Fruit fly (Drosophila melanogaster) whole organism, embryonic: ENCODE data around the gene CG13060.

Experiments used
- Atf6 ChIP-seq: fragments of 200-800 bp; sonication (Bioruptor generic); IDR thresholded peaks from 2 replicates; pipeline ENCODE4 v1.3.6; 2022; ENCODE audit warnings: missing biosample characterization, missing genetic modification characterization
- B-H2 ChIP-seq: fragments of 200-800 bp; sonication (Bioruptor generic); optimal IDR thresholded peaks from 2 replicates; lab custom pipeline; 2018; ENCODE audit warnings: missing biosample characterization, mild to moderate bottlenecking, missing genetic modification characterization
- CG10147 ChIP-seq: fragments of 200-800 bp; sonication (Bioruptor generic); optimal IDR thresholded peaks from 2 replicates; lab custom pipeline; 2019; ENCODE audit warnings: missing biosample characterization, mild to moderate bottlenecking, missing genetic modification characterization, moderate library complexity
- CG10209 ChIP-seq: fragments of 200-800 bp; sonication (Bioruptor generic); optimal IDR thresholded peaks from 3 replicates; lab custom pipeline; 2017; ENCODE audit warnings: missing biosample characterization, mild to moderate bottlenecking, missing genetic modification characterization, missing genetic modification reagents
- CG10321 ChIP-seq: fragments of 200-800 bp; sonication (Bioruptor generic); IDR thresholded peaks from 2 replicates; pipeline ENCODE4 v1.3.6; 2022; ENCODE audit warnings: missing biosample characterization, missing genetic modification characterization
- CG10654 ChIP-seq: fragments of 200-800 bp; sonication (Bioruptor generic); optimal IDR thresholded peaks from 2 replicates; lab custom pipeline; 2016; ENCODE audit warnings: missing biosample characterization, missing genetic modification characterization
- CG11695 ChIP-seq: fragments of 200-800 bp; sonication (Bioruptor generic); IDR thresholded peaks from 3 replicates; pipeline ENCODE4 v1.3.6; 2022; ENCODE audit warnings: missing biosample characterization, missing genetic modification characterization
- CG11696 ChIP-seq: fragments of 200-800 bp; sonication (Bioruptor generic); IDR thresholded peaks from 2 replicates; pipeline ENCODE4 v1.3.6; 2022; ENCODE audit warnings: missing biosample characterization, missing genetic modification characterization
- CG13894 ChIP-seq: fragments of 200-800 bp; sonication (Bioruptor generic); optimal IDR thresholded peaks from 3 replicates; lab custom pipeline; 2018; ENCODE audit warnings: missing biosample characterization, mild to moderate bottlenecking, missing genetic modification characterization, moderate library complexity
- CG15514 ChIP-seq: fragments of 200-800 bp; sonication (Bioruptor generic); optimal IDR thresholded peaks from 3 replicates; lab custom pipeline; 2017; ENCODE audit warnings: missing biosample characterization, missing genetic modification characterization, mild to moderate bottlenecking, moderate library complexity, missing genetic modification reagents
- CG2202 ChIP-seq: fragments of 200-800 bp; sonication (Bioruptor generic); optimal IDR thresholded peaks from 2 replicates; lab custom pipeline; 2018; ENCODE audit warnings: missing biosample characterization, mild to moderate bottlenecking, missing genetic modification characterization
- CG30403 ChIP-seq: fragments of 200-800 bp; sonication (Bioruptor generic); optimal IDR thresholded peaks from 3 replicates; lab custom pipeline; 2016; ENCODE audit warnings: missing biosample characterization, missing genetic modification characterization
- CG31224 ChIP-seq: fragments of 200-800 bp; sonication (Bioruptor generic); IDR thresholded peaks from 2 replicates; pipeline ENCODE4 v1.3.6; 2022; ENCODE audit warnings: missing biosample characterization, missing genetic modification characterization
- CG34376 ChIP-seq: fragments of 200-800 bp; sonication (Bioruptor generic); optimal IDR thresholded peaks from 2 replicates; lab custom pipeline; 2018; ENCODE audit warnings: missing biosample characterization, mild to moderate bottlenecking, missing genetic modification characterization
- CG4328 ChIP-seq: fragments of 200-800 bp; sonication (Bioruptor generic); optimal IDR thresholded peaks from 3 replicates; lab custom pipeline; 2017; ENCODE audit warnings: missing biosample characterization, missing genetic modification reagents, missing genetic modification characterization
- CG6654 ChIP-seq: fragments of 200-800 bp; sonication (Bioruptor generic); optimal IDR thresholded peaks from 2 replicates; lab custom pipeline; 2017; ENCODE audit warnings: missing biosample characterization, mild to moderate bottlenecking, missing genetic modification characterization
- CG6854 ChIP-seq: fragments of 200-800 bp; sonication (Bioruptor generic); optimal IDR thresholded peaks from 3 replicates; lab custom pipeline; 2017; ENCODE audit warnings: missing biosample characterization, mild to moderate bottlenecking, missing genetic modification characterization
- CG7271 ChIP-seq: fragments of 200-800 bp; sonication (Bioruptor generic); optimal IDR thresholded peaks from 2 replicates; lab custom pipeline; 2018; ENCODE audit warnings: missing biosample characterization, mild to moderate bottlenecking, missing genetic modification characterization, moderate library complexity
- CG8388 ChIP-seq: fragments of 200-800 bp; sonication (Bioruptor generic); optimal IDR thresholded peaks from 2 replicates; lab custom pipeline; 2019; ENCODE audit warnings: missing biosample characterization, mild to moderate bottlenecking, missing genetic modification characterization, moderate library complexity
- Dbx ChIP-seq: fragments of 200-800 bp; sonication (Bioruptor generic); IDR thresholded peaks from 3 replicates; pipeline ENCODE4 v1.3.6; 2022; ENCODE audit warnings: missing biosample characterization, missing genetic modification characterization
- Deaf1 ChIP-seq: fragments of 200-800 bp; optimal IDR thresholded peaks from 3 replicates; lab custom pipeline; 2019; ENCODE audit warnings: missing biosample characterization, mild to moderate bottlenecking, missing genetic modification characterization, moderate library complexity
- Dref ChIP-seq: fragments of 200-800 bp; sonication (Bioruptor generic); IDR thresholded peaks from 2 replicates; pipeline ENCODE4 v1.3.6; 2022; ENCODE audit warnings: missing biosample characterization, missing genetic modification characterization
- Drgx ChIP-seq: fragments of 200-800 bp; sonication (Bioruptor generic); IDR thresholded peaks from 2 replicates; pipeline ENCODE4 v1.3.6; 2022; ENCODE audit warnings: missing biosample characterization, missing genetic modification characterization
- Hmr ChIP-seq: fragments of 200-800 bp; sonication (Bioruptor generic); optimal IDR thresholded peaks from 3 replicates; lab custom pipeline; 2017; ENCODE audit warnings: mild to moderate bottlenecking, missing biosample characterization, missing genetic modification reagents, missing genetic modification characterization
- MTF-1 ChIP-seq: fragments of 200-800 bp; sonication (Bioruptor generic); optimal IDR thresholded peaks from 2 replicates; lab custom pipeline; 2018; ENCODE audit warnings: missing biosample characterization, mild to moderate bottlenecking, missing genetic modification characterization, borderline replicate concordance
- Mad ChIP-seq: fragments of 200-800 bp; sonication (Bioruptor generic); optimal IDR thresholded peaks from 2 replicates; lab custom pipeline; 2016; ENCODE audit warnings: missing biosample characterization, missing genetic modification characterization
- Med ChIP-seq: fragments of 200-800 bp; sonication (Bioruptor generic); peaks from one replicate; lab custom pipeline; 2016; ENCODE audit warnings: missing biosample characterization, missing genetic modification characterization, mild to moderate bottlenecking, inconsistent platforms, moderate library complexity
- Meics ChIP-seq: fragments of 200-800 bp; sonication (Bioruptor generic); optimal IDR thresholded peaks from 2 replicates; lab custom pipeline; 2017; ENCODE audit warnings: missing biosample characterization, mild to moderate bottlenecking, missing genetic modification characterization
- NC2α ChIP-seq: fragments of 200-800 bp; sonication (Bioruptor generic); optimal IDR thresholded peaks from 2 replicates; lab custom pipeline; 2016; ENCODE audit warnings: missing biosample characterization, missing genetic modification characterization
- Oaz ChIP-seq: fragments of 200-800 bp; sonication (Bioruptor generic); IDR thresholded peaks from 2 replicates; pipeline ENCODE4 v1.3.6; 2022; ENCODE audit warnings: missing biosample characterization, missing genetic modification characterization
- Oli ChIP-seq: fragments of 200-800 bp; sonication (Bioruptor generic); optimal IDR thresholded peaks from 2 replicates; lab custom pipeline; 2018; ENCODE audit warnings: missing biosample characterization, mild to moderate bottlenecking, missing genetic modification characterization, moderate library complexity
- PHDP ChIP-seq: fragments of 200-800 bp; sonication (Bioruptor generic); optimal IDR thresholded peaks from 3 replicates; lab custom pipeline; 2018; ENCODE audit warnings: missing biosample characterization, mild to moderate bottlenecking, missing genetic modification characterization, moderate library complexity
- Pdp1 ChIP-seq, 2 experiments: fragments of 200-800 bp; sonication (Bioruptor generic); optimal IDR thresholded peaks; 3 replicates each; lab custom pipeline; 2016; ENCODE audit warnings: missing biosample characterization in 2 of 2, missing genetic modification characterization in 2 of 2, mild to moderate bottlenecking in 1 of 2, moderate library complexity in 1 of 2
- Poxn ChIP-seq: fragments of 200-800 bp; sonication (Bioruptor generic); IDR thresholded peaks from 2 replicates; pipeline ENCODE4 v1.3.6; 2022; ENCODE audit warnings: missing biosample characterization, missing genetic modification characterization
- Ptx1 ChIP-seq: fragments of 200-800 bp; sonication (Bioruptor generic); IDR thresholded peaks from 2 replicates; pipeline ENCODE4 v1.3.6; 2022; ENCODE audit warnings: missing biosample characterization, missing genetic modification characterization
- Side ChIP-seq: fragments of 200-800 bp; sonication (Bioruptor generic); optimal IDR thresholded peaks from 2 replicates; lab custom pipeline; 2016; ENCODE audit warnings: missing biosample characterization, missing genetic modification characterization
- Sox100B ChIP-seq: fragments of 200-800 bp; sonication (Bioruptor generic); optimal IDR thresholded peaks from 3 replicates; lab custom pipeline; 2018; ENCODE audit warnings: missing biosample characterization, mild to moderate bottlenecking, missing genetic modification characterization
- ato ChIP-seq: fragments of 200-800 bp; sonication (Bioruptor generic); IDR thresholded peaks from 2 replicates; pipeline ENCODE4 v1.3.6; 2022; ENCODE audit warnings: missing biosample characterization, missing genetic modification characterization; ENCODE audit not compliant: partially characterized antibody
- grn ChIP-seq: fragments of 200-800 bp; sonication (Bioruptor generic); optimal IDR thresholded peaks from 3 replicates; lab custom pipeline; 2017; ENCODE audit warnings: missing biosample characterization, missing genetic modification characterization
- klu ChIP-seq: fragments of 200-800 bp; sonication (Bioruptor generic); IDR thresholded peaks from 2 replicates; pipeline ENCODE4 v1.3.6; 2022; ENCODE audit warnings: missing biosample characterization, missing genetic modification characterization
- scrt ChIP-seq: fragments of 200-800 bp; sonication (Bioruptor generic); optimal IDR thresholded peaks from 2 replicates; lab custom pipeline; 2018; ENCODE audit warnings: missing biosample characterization, mild to moderate bottlenecking, missing genetic modification characterization, moderate library complexity
- sens-2 ChIP-seq: fragments of 200-800 bp; sonication (Bioruptor generic); IDR thresholded peaks from 2 replicates; pipeline ENCODE4 v1.3.6; 2022; ENCODE audit warnings: missing biosample characterization, missing genetic modification characterization
- slp2 ChIP-seq: fragments of 200-800 bp; sonication (Bioruptor generic); optimal IDR thresholded peaks from 2 replicates; lab custom pipeline; 2016; ENCODE audit warnings: missing biosample characterization, missing genetic modification characterization
- so ChIP-seq: fragments of 200-800 bp; sonication (Bioruptor generic); IDR thresholded peaks from 3 replicates; pipeline ENCODE4 v1.3.6; 2022; ENCODE audit warnings: missing biosample characterization, missing genetic modification characterization
- sr ChIP-seq: fragments of 200-800 bp; sonication (Bioruptor generic); IDR thresholded peaks from 3 replicates; pipeline ENCODE4 v1.3.6; 2022; ENCODE audit warnings: missing biosample characterization, missing genetic modification characterization
- stc ChIP-seq: fragments of 200-800 bp; sonication (Bioruptor generic); IDR thresholded peaks from 2 replicates; pipeline ENCODE4 v1.3.6; 2022; ENCODE audit warnings: missing biosample characterization, missing genetic modification characterization
- sug ChIP-seq: fragments of 200-800 bp; optimal IDR thresholded peaks from 2 replicates; lab custom pipeline; 2019; ENCODE audit warnings: missing biosample characterization, mild to moderate bottlenecking, missing genetic modification characterization, moderate library complexity
- ttk ChIP-seq: fragments of 200-800 bp; sonication (Bioruptor generic); IDR thresholded peaks from 2 replicates; pipeline ENCODE4 v2.1.2; 2022; ENCODE audit warnings: missing biosample characterization, missing genetic modification characterization
- yki ChIP-seq: fragments of >200 bp; optimal IDR thresholded peaks from 3 replicates; lab custom pipeline; 2018

Gene CG13060

dm6 chr3L:16354197-16354596 is 34.5 kb downstream of the CG13060 start, which contains the start of gene Pdh:
Gene Pdh (minus strand): TSS chr3L:16354297.
- TF ChIP-seq CG10654, result no peak
- no peak for TF ChIP-seq sens-2 (GFP tag; lab: Robert Waterston, UW)
- TF ChIP-seq Poxn (GFP tag; lab: Robert Waterston, UW), result no peak
- no peak for TF ChIP-seq CG10147
- peak; percentile 57 for TF ChIP-seq Med (GFP tag; lab: Kevin White, UChicago)
- no peak for TF ChIP-seq NC2α (GFP tag; lab: Kevin White, UChicago)
- TF ChIP-seq Pdp1 (GFP tag; optimal IDR thresholded peaks at IDR 0.05; lab: Kevin White, UChicago), result peak in 1 of 2 experiments; percentile 0

dm6 chr3L:16356171-16356765 is 36.6 kb downstream of the CG13060 start:
- no peak for TF ChIP-seq CG11696 (GFP tag; lab: Robert Waterston, UW)
- peak; percentile 99 for TF ChIP-seq sug
- no peak for TF ChIP-seq so (GFP tag; lab: Robert Waterston, UW)
- TF ChIP-seq CG34376, result peak; percentile 93
- no peak for TF ChIP-seq CG4328 (GFP tag; lab: Kevin White, UChicago)
- no peak for TF ChIP-seq Mad
- no peak for TF ChIP-seq MTF-1 (GFP tag; lab: Kevin White, UChicago)
- peak; percentile 46 for TF ChIP-seq B-H2 (GFP tag; lab: Kevin White, UChicago)
- TF ChIP-seq Pdp1 (GFP tag; optimal IDR thresholded peaks at IDR 0.05; lab: Kevin White, UChicago), result peak in 1 of 2 experiments; percentile 49
- TF ChIP-seq CG15514, result peak; percentile 48
- TF ChIP-seq PHDP, result peak; percentile 8
- TF ChIP-seq yki (lab: Kevin White, UChicago), result no peak
- TF ChIP-seq Dref, result no peak
- TF ChIP-seq CG6654, result no peak
- TF ChIP-seq CG13894, result peak; percentile 97
- no peak for TF ChIP-seq klu
- no peak for TF ChIP-seq CG7271
- TF ChIP-seq sr (GFP tag; lab: Robert Waterston, UW), result no peak
- TF ChIP-seq Oaz (GFP tag; lab: Robert Waterston, UW), result no peak
- 0 out of 3 replicates have a peak, but pooled peaks have one; percentile 24 for TF ChIP-seq CG11695 (GFP tag; lab: Robert Waterston, UW)
- TF ChIP-seq Meics, result peak; percentile 25
- TF ChIP-seq CG30403 (GFP tag; lab: Kevin White, UChicago), result no peak
- TF ChIP-seq scrt (GFP tag; lab: Kevin White, UChicago), result peak; percentile 49
- no peak for TF ChIP-seq Oli (tag; lab: Kevin White, UChicago)
- TF ChIP-seq Deaf1, result no peak
- no peak for TF ChIP-seq slp2 (GFP tag; lab: Kevin White, UChicago)
- no peak for TF ChIP-seq Sox100B
- TF ChIP-seq CG10209 (GFP tag; lab: Kevin White, UChicago), result no peak
- no peak for TF ChIP-seq ttk (GFP tag; lab: Robert Waterston, UW)
- no peak for TF ChIP-seq stc (GFP tag; lab: Robert Waterston, UW)
- TF ChIP-seq CG6854 (GFP tag; lab: Kevin White, UChicago), result no peak
- TF ChIP-seq Dbx (GFP tag; lab: Robert Waterston, UW), result 0 out of 3 replicates have a peak, but pooled peaks have one; percentile 15
- TF ChIP-seq CG8388, result no peak
- TF ChIP-seq grn, result peak; percentile 68
- no peak for TF ChIP-seq ato (GFP tag; lab: Robert Waterston, UW)
- TF ChIP-seq Hmr (GFP tag; lab: Kevin White, UChicago), result no peak
- TF ChIP-seq Ptx1 (GFP tag; lab: Robert Waterston, UW), result no peak
- TF ChIP-seq Side (GFP tag; lab: Kevin White, UChicago), result no peak
- 0 out of 2 replicates have a peak, but pooled peaks have one; percentile 17 for TF ChIP-seq CG10321 (GFP tag; lab: Robert Waterston, UW)
- TF ChIP-seq CG2202 (tag; lab: Kevin White, UChicago), result no peak
- peak; percentile 74 for TF ChIP-seq CG31224 (GFP tag; lab: Robert Waterston, UW)
- no peak for TF ChIP-seq Drgx (GFP tag; lab: Robert Waterston, UW)
- TF ChIP-seq Atf6 (GFP tag; lab: Robert Waterston, UW), result peak; percentile 50; the same call in 1 of the 2 replicates
